Worm (Caenorhabditis elegans): ENCODE results near the gene Y69H2.10.

ce11 chrV:18719412-18719811 lies 49.3 kb downstream of the Y69H2.10 start:
- TF ChIP-seq snpc-1.3 (tag; optimal IDR thresholded peaks at IDR 0.05; ENCODE audit: insufficient read depth) = no peak
- TF ChIP-seq bed-2 (GFP tag; IDR thresholded peaks at IDR 0.05) = no peak
- no peak for TF ChIP-seq dpl-1 (GFP tag; optimal IDR thresholded peaks at IDR 0.05)

Data from whole organism, young adult.